Worm (Caenorhabditis elegans) whole organism, L2 larva: ENCODE measurements around the gene frl-1.

Experiments
- Y55F3AM.14 ChIP-seq: fragments of 200-800 bp; sonication (Bioruptor generic); optimal IDR thresholded peaks from 2 replicates; lab custom pipeline; 2018; ENCODE audit warnings: mild to moderate bottlenecking, missing genetic modification characterization, missing compliant biosample characterization
- ZK546.5 ChIP-seq: sonication (generic microtip); optimal IDR thresholded peaks from 2 replicates; lab custom pipeline; 2017; ENCODE audit warnings: missing biosample characterization, missing genetic modification characterization
- alr-1 ChIP-seq: fragments of 150-350 bp; optimal IDR thresholded peaks from 2 replicates; lab custom pipeline; 2014; ENCODE audit warnings: missing biosample characterization, missing genetic modification characterization
- ama-1 ChIP-seq: fragments of 150-350 bp; optimal IDR thresholded peaks from 2 replicates; lab custom pipeline; 2018; ENCODE audit warnings: inconsistent platforms
- blmp-1 ChIP-seq: sonication (generic microtip); optimal IDR thresholded peaks from 2 replicates; lab custom pipeline; 2017; ENCODE audit warnings: missing genetic modification characterization, mild to moderate bottlenecking, missing compliant biosample characterization, antibody characterized with exemption, moderate library complexity; ENCODE audit not compliant: insufficient read depth
- ceh-82 ChIP-seq: fragments of 150-350 bp; optimal IDR thresholded peaks from 2 replicates; lab custom pipeline; 2014; ENCODE audit warnings: missing biosample characterization, missing genetic modification characterization
- crh-2 ChIP-seq: sonication (generic microtip); optimal IDR thresholded peaks from 2 replicates; lab custom pipeline; 2017; ENCODE audit warnings: missing biosample characterization, missing genetic modification characterization
- dmd-4 ChIP-seq: sonication (generic microtip); optimal IDR thresholded peaks from 2 replicates; lab custom pipeline; 2017; ENCODE audit warnings: missing biosample characterization, missing genetic modification characterization
- egl-27 ChIP-seq: sonication (generic microtip); optimal IDR thresholded peaks from 3 replicates; lab custom pipeline; 2017; ENCODE audit warnings: missing biosample characterization, missing genetic modification reagents, missing genetic modification characterization
- elt-1 ChIP-seq: fragments of 150-350 bp; optimal IDR thresholded peaks from 2 replicates; lab custom pipeline; 2014; ENCODE audit warnings: missing biosample characterization, missing genetic modification characterization
- elt-3 ChIP-seq: sonication (generic microtip); optimal IDR thresholded peaks from 2 replicates; lab custom pipeline; 2017; ENCODE audit warnings: missing biosample characterization, missing genetic modification characterization
- fos-1 ChIP-seq: fragments of 150-350 bp; optimal IDR thresholded peaks from 2 replicates; lab custom pipeline; 2014; ENCODE audit warnings: missing biosample characterization, missing genetic modification characterization
- gmeb-1 ChIP-seq: fragments of 150-350 bp; optimal IDR thresholded peaks from 2 replicates; lab custom pipeline; 2014; ENCODE audit warnings: missing biosample characterization, missing genetic modification characterization
- lin-11 ChIP-seq: fragments of 150-350 bp; sonication (generic microtip); optimal IDR thresholded peaks from 2 replicates; lab custom pipeline; 2014; ENCODE audit warnings: missing biosample characterization, missing genetic modification characterization, inconsistent platforms, mixed read lengths
- lin-39 ChIP-seq: fragments of 150-350 bp; optimal IDR thresholded peaks from 2 replicates; lab custom pipeline; 2014; ENCODE audit warnings: missing biosample characterization, missing genetic modification reagents, missing genetic modification characterization
- lsy-2 ChIP-seq, 2 experiments: fragments of 150-350 bp in 1 of 2; sonication (generic microtip) in 1 of 2; optimal IDR thresholded peaks; 2 replicates each; lab custom pipeline; 2014 to 2017; ENCODE audit warnings: missing biosample characterization in 2 of 2, missing genetic modification characterization in 2 of 2
- mab-5 ChIP-seq: fragments of 150-350 bp; optimal IDR thresholded peaks from 2 replicates; lab custom pipeline; 2014; ENCODE audit warnings: missing biosample characterization, missing genetic modification characterization
- mdl-1 ChIP-seq, 2 experiments: fragments of 150-350 bp in 1 of 2; sonication (generic microtip) in 1 of 2; optimal IDR thresholded peaks; 2 replicates each; lab custom pipeline; 2017; ENCODE audit warnings: missing biosample characterization in 2 of 2, missing genetic modification characterization in 2 of 2
- nhr-10 ChIP-seq: sonication (generic microtip); optimal IDR thresholded peaks from 2 replicates; lab custom pipeline; 2017; ENCODE audit warnings: missing biosample characterization, missing genetic modification characterization
- nhr-11 ChIP-seq: fragments of 150-350 bp; optimal IDR thresholded peaks from 2 replicates; lab custom pipeline; 2014; ENCODE audit warnings: missing biosample characterization, missing genetic modification characterization
- nhr-129 ChIP-seq: fragments of 150-350 bp; optimal IDR thresholded peaks from 2 replicates; lab custom pipeline; 2014; ENCODE audit warnings: missing biosample characterization, missing genetic modification characterization
- nhr-237 ChIP-seq: fragments of 150-350 bp; optimal IDR thresholded peaks from 2 replicates; lab custom pipeline; 2014; ENCODE audit warnings: missing biosample characterization, missing genetic modification characterization
- nhr-25 ChIP-seq: fragments of 150-350 bp; sonication (generic microtip); optimal IDR thresholded peaks from 3 replicates; lab custom pipeline; 2014; ENCODE audit warnings: missing biosample characterization, missing genetic modification characterization
- nhr-6 ChIP-seq: fragments of 150-350 bp; optimal IDR thresholded peaks from 2 replicates; lab custom pipeline; 2014; ENCODE audit warnings: missing biosample characterization, missing genetic modification characterization
- nhr-77 ChIP-seq: fragments of 150-350 bp; optimal IDR thresholded peaks from 2 replicates; lab custom pipeline; 2014; ENCODE audit warnings: missing biosample characterization, missing genetic modification characterization
- sem-4 ChIP-seq: fragments of 150-350 bp; optimal IDR thresholded peaks from 2 replicates; lab custom pipeline; 2014; ENCODE audit warnings: missing biosample characterization, missing genetic modification reagents, missing genetic modification characterization
- skn-1 ChIP-seq: sonication (generic microtip); optimal IDR thresholded peaks from 2 replicates; lab custom pipeline; 2017; ENCODE audit warnings: missing biosample characterization, missing genetic modification characterization
- sma-3 ChIP-seq: sonication (generic microtip); optimal IDR thresholded peaks from 2 replicates; lab custom pipeline; 2016; ENCODE audit warnings: missing genetic modification reagents, missing genetic modification characterization, missing compliant biosample characterization
- sma-9 ChIP-seq, 2 experiments: fragments of 150-350 bp in 1 of 2; sonication (generic microtip) in 1 of 2; optimal IDR thresholded peaks; 2 replicates each; lab custom pipeline; 2014 to 2016; ENCODE audit warnings: missing genetic modification characterization in 2 of 2, mild to moderate bottlenecking in 1 of 2, missing biosample characterization in 1 of 2, missing compliant biosample characterization in 1 of 2, missing genetic modification reagents in 1 of 2, moderate library complexity in 1 of 2
- snpc-4 ChIP-seq: fragments of 150-350 bp; optimal IDR thresholded peaks from 2 replicates; lab custom pipeline; 2014; ENCODE audit warnings: missing biosample characterization, missing genetic modification characterization
- unc-39 ChIP-seq: fragments of 150-350 bp; optimal IDR thresholded peaks from 2 replicates; lab custom pipeline; 2014; ENCODE audit warnings: missing biosample characterization, missing genetic modification characterization
- unc-55 ChIP-seq: fragments of 150-350 bp; sonication (generic microtip); optimal IDR thresholded peaks from 3 replicates; lab custom pipeline; 2014; ENCODE audit warnings: missing biosample characterization, missing genetic modification reagents, missing genetic modification characterization
- unc-62 ChIP-seq: fragments of 150-350 bp; optimal IDR thresholded peaks from 2 replicates; lab custom pipeline; 2014; ENCODE audit warnings: missing biosample characterization, missing genetic modification reagents, missing genetic modification characterization
- zag-1 ChIP-seq: fragments of 150-350 bp; optimal IDR thresholded peaks from 2 replicates; lab custom pipeline; 2014; ENCODE audit warnings: missing biosample characterization, missing genetic modification characterization
- ztf-11 ChIP-seq: sonication (generic microtip); optimal IDR thresholded peaks from 2 replicates; lab custom pipeline; 2017; ENCODE audit warnings: missing biosample characterization, missing genetic modification characterization
- ztf-4 ChIP-seq: fragments of 150-350 bp; optimal IDR thresholded peaks from 2 replicates; lab custom pipeline; 2014; ENCODE audit warnings: missing biosample characterization, missing genetic modification characterization

frl-1 gene

DNA sequence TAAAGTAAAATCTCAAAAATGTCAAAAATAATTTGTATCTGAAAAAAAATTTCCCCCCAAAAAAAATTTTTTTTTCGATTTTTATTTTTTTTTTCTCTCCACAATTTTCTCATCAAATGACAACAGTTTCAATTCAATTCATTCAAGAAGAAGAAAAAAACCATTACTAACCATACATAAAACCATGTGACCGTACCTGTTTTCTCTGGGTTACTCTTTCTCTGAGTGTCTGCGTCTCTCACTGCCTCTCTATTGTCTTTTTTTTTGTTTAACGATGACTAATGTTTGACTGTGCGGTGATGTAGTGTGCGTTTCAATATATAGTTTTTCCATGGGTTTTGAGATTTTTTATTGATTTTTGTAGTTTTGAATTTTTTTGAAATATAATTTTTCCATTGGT lies 33.2 kb upstream of the frl-1 start (continued):
- TF ChIP-seq nhr-129 (tag; lab: Kevin White, UChicago) (peak; percentile 59), ztf-4 (tag; lab: Kevin White, UChicago) (peak; percentile 27), sma-3 (GFP tag; lab: Kevin White, UChicago) (peak; percentile 80), ZK546.5 (tag; lab: Kevin White, UChicago) (no peak), sem-4 (tag; lab: Kevin White, UChicago) (peak; percentile 63), mab-5 (tag; lab: Kevin White, UChicago) (no peak), gmeb-1 (tag; lab: Kevin White, UChicago) (peak; percentile 77), unc-62 (GFP tag; lab: Kevin White, UChicago) (no peak), nhr-25 (tag; lab: Kevin White, UChicago) (peak; percentile 87), mdl-1 (tag; optimal IDR thresholded peaks at IDR 0.05; lab: Kevin White, UChicago) (no peak), nhr-10 (tag; lab: Kevin White, UChicago) (no peak), skn-1 (no peak), lin-11 (tag; lab: Kevin White, UChicago) (no peak), snpc-4 (tag; lab: Kevin White, UChicago) (no peak), zag-1 (tag; lab: Kevin White, UChicago) (no peak), alr-1 (tag; lab: Kevin White, UChicago) (no peak), nhr-237 (tag; lab: Kevin White, UChicago) (no peak), dmd-4 (tag; lab: Kevin White, UChicago) (no peak), elt-3 (tag; lab: Kevin White, UChicago) (no peak), Y55F3AM.14 (GFP tag; lab: Kevin White, UChicago) (no peak), nhr-6 (tag; lab: Kevin White, UChicago) (peak; percentile 63), nhr-77 (tag; lab: Kevin White, UChicago) (no peak), crh-2 (peak; percentile 75), ceh-82 (no peak)

DNA sequence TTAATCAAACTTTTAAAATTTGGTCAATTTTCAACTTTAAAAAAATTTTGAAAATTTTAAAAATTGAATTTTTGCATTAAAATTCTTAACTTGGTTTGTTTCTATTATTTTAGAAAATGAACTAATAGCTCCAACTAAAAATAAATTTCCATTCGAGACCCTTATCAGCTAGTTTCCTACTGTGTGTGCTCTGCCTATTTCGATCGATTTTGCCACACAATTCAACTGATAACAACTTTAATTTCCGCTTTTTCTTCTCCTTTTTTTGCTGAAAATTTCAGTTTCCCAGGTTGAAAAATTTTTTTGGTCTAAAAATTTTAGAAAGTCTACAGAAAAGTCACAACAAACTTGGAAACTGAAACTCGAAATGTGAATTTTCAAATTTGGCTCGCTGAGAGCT lies 32.6 kb upstream of the frl-1 start:
- TF ChIP-seq egl-27 (tag; lab: Kevin White, UChicago) (no peak), fos-1 (peak; percentile 67)
- TF ChIP-seq, all 48 proteins: peak for 1

DNA sequence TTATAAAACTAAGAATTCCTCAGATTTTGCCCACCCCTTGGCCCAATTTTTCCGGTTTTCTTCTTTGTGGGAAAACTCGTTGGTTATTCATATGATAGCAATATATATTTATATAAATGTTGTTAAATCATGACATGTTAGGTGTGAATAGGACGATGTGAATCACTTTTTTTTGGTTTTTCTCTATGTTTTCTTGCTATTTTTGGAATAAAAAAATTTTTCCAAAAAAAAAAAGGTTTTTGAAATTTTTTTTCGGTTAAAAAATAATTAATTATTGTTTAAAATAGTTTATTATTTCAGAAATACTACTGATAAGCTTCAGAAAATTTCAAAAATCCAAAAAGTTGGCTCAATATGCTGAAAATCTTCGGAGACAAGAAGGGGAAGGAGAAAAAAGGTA lies 31.5 kb upstream of the frl-1 start, which contains the start of gene Y48G9A.9:
Gene Y48G9A.9, plus strand, starts transcription at position 301 of the 400 bp plus-strand sequence.
- TF ChIP-seq sma-9 (GFP tag; optimal IDR thresholded peaks at IDR 0.05; lab: Kevin White, UChicago) (no peak), sma-9 (tag; optimal IDR thresholded peaks at IDR 0.05; lab: Kevin White, UChicago) (no peak), ama-1 (no peak), ztf-11 (tag; lab: Kevin White, UChicago) (no peak), fos-1 (no peak), ztf-4 (tag; lab: Kevin White, UChicago) (no peak), lsy-2 (tag; optimal IDR thresholded peaks at IDR 0.05; lab: Kevin White, UChicago) (no peak), sma-3 (GFP tag; lab: Kevin White, UChicago) (no peak)
- TF ChIP-seq, all 48 proteins: peak for 0

DNA sequence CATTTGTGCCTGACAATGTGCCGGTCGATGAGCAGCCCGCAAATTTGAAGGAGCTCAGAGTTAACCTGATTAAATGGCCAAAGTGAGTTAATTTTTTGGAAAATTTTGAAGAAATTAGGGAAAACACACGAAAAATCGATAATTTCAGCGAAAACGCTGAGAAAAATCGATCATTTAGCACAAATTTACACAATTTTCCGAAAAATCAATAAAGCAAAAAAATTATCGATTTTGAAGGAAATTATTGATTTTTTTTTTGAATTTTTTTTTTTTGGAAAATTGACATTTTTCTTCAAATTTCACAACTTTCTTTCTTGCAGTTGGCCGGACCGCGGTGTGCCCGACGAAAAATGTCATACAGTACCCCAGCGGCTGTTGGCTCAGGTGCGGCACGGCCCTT lies 25.8 kb upstream of the frl-1 start:
- no peak for TF ChIP-seq unc-39 (tag; lab: Kevin White, UChicago)
- TF ChIP-seq ceh-82, result no peak
- no peak for TF ChIP-seq unc-55 (GFP tag; lab: Kevin White, UChicago)
- TF ChIP-seq elt-1 (tag; lab: Kevin White, UChicago), result no peak
- TF ChIP-seq nhr-6 (tag; lab: Kevin White, UChicago), result no peak
- no peak for TF ChIP-seq ztf-11 (tag; lab: Kevin White, UChicago)
- no peak for TF ChIP-seq blmp-1 (tag; lab: Kevin White, UChicago)
- TF ChIP-seq lin-39 (tag; lab: Kevin White, UChicago), result no peak
- no peak for TF ChIP-seq nhr-237 (tag; lab: Kevin White, UChicago)
- TF ChIP-seq ama-1, result no peak
- no peak for TF ChIP-seq nhr-11 (tag; lab: Kevin White, UChicago)
